Worm (Caenorhabditis elegans) whole organism, L1 larva: Measurements from ENCODE around the gene F10C2.4.
A peak's percentile ranks its signal among the peaks of the same experiment; 100 is the strongest.

Experiments
- C04F5.9 ChIP-seq: sonication (generic microtip); optimal IDR thresholded peaks from 2 replicates; lab custom pipeline; 2016; ENCODE audit warnings: missing genetic modification characterization, missing compliant biosample characterization
- C16A3.4 ChIP-seq: fragments of 150-350 bp; optimal IDR thresholded peaks from 2 replicates; lab custom pipeline; 2014; ENCODE audit warnings: missing biosample characterization, missing genetic modification characterization
- F16B12.6 ChIP-seq: fragments of 150-350 bp; optimal IDR thresholded peaks from 2 replicates; lab custom pipeline; 2014; ENCODE audit warnings: missing biosample characterization, missing genetic modification characterization
- ama-1 ChIP-seq: fragments of 150-350 bp; optimal IDR thresholded peaks from 2 replicates; lab custom pipeline; 2014
- blmp-1 ChIP-seq: fragments of 150-350 bp; optimal IDR thresholded peaks from 2 replicates; lab custom pipeline; 2014; ENCODE audit warnings: missing biosample characterization, missing genetic modification characterization
- ceh-82 ChIP-seq, 3 experiments: fragments of 150-350 bp in 1 of 3; sonication (generic microtip) in 2 of 3; optimal IDR thresholded peaks; 2 replicates each; lab custom pipeline; 2014 to 2017; ENCODE audit warnings: missing biosample characterization in 3 of 3, missing genetic modification characterization in 3 of 3
- ceh-90 ChIP-seq: sonication (generic microtip); optimal IDR thresholded peaks from 2 replicates; lab custom pipeline; 2016; ENCODE audit warnings: missing genetic modification characterization, missing compliant biosample characterization
- dpl-1 ChIP-seq, 3 experiments: fragments of 150-350 bp in 2 of 3; sonication (generic microtip) in 1 of 3; optimal IDR thresholded peaks; 2 replicates each; lab custom pipeline; 2014 to 2017; ENCODE audit warnings: missing biosample characterization in 3 of 3, missing genetic modification characterization in 3 of 3, missing genetic modification reagents in 3 of 3
- dsc-1 ChIP-seq: sonication (generic microtip); optimal IDR thresholded peaks from 2 replicates; lab custom pipeline; 2016; ENCODE audit warnings: mild to moderate bottlenecking, missing genetic modification characterization, missing compliant biosample characterization
- efl-1 ChIP-seq, 4 experiments: fragments of 150-350 bp; optimal IDR thresholded peaks in 3 of 4; peaks in 1 of 4; 1 replicate in 1 of 4; 2 replicates in 3 of 4; lab custom pipeline; 2014; ENCODE audit warnings: missing biosample characterization in 2 of 4, missing genetic modification characterization in 2 of 4, missing genetic modification reagents in 2 of 4
- efl-3 ChIP-seq: fragments of 200-800 bp; sonication (Bioruptor generic); optimal IDR thresholded peaks from 2 replicates; lab custom pipeline; 2018; ENCODE audit warnings: mild to moderate bottlenecking, missing genetic modification characterization, missing compliant biosample characterization
- ets-5 ChIP-seq: fragments of 200-800 bp; sonication (Bioruptor generic); IDR thresholded peaks from 2 replicates; pipeline ENCODE4 v1.3.6; 2022; ENCODE audit warnings: missing genetic modification characterization, missing compliant biosample characterization
- fkh-10 ChIP-seq: sonication (generic microtip); optimal IDR thresholded peaks from 2 replicates; lab custom pipeline; 2017; ENCODE audit warnings: missing biosample characterization, missing genetic modification reagents, missing genetic modification characterization
- fos-1 ChIP-seq: fragments of 150-350 bp; optimal IDR thresholded peaks from 2 replicates; lab custom pipeline; 2014; ENCODE audit warnings: missing biosample characterization, missing genetic modification characterization
- hpl-2 ChIP-seq: fragments of 150-350 bp; optimal IDR thresholded peaks from 2 replicates; lab custom pipeline; 2014; ENCODE audit warnings: missing biosample characterization, missing genetic modification reagents, missing genetic modification characterization
- irx-1 ChIP-seq: sonication (generic microtip); optimal IDR thresholded peaks from 2 replicates; lab custom pipeline; 2016; ENCODE audit warnings: missing genetic modification characterization, missing compliant biosample characterization
- jun-1 ChIP-seq: fragments of 150-350 bp; optimal IDR thresholded peaks from 2 replicates; lab custom pipeline; 2014; ENCODE audit warnings: missing biosample characterization, missing genetic modification reagents, missing genetic modification characterization
- lin-14 ChIP-seq: fragments of 200-800 bp; sonication (Bioruptor generic); optimal IDR thresholded peaks from 2 replicates; lab custom pipeline; 2018; ENCODE audit warnings: mild to moderate bottlenecking, missing genetic modification characterization, moderate library complexity, missing compliant biosample characterization
- lin-15B ChIP-seq: fragments of 150-350 bp; sonication (generic microtip); optimal IDR thresholded peaks from 3 replicates; lab custom pipeline; 2014; ENCODE audit warnings: missing biosample characterization, missing genetic modification characterization
- lin-35 ChIP-seq, 2 experiments: fragments of 150-350 bp; optimal IDR thresholded peaks; 2 replicates each; lab custom pipeline; 2014; ENCODE audit warnings: missing biosample characterization in 2 of 2, missing genetic modification characterization in 2 of 2, missing genetic modification reagents in 2 of 2
- lir-3 ChIP-seq: sonication (generic microtip); optimal IDR thresholded peaks from 2 replicates; lab custom pipeline; 2016; ENCODE audit warnings: mild to moderate bottlenecking, missing genetic modification characterization, moderate library complexity, missing compliant biosample characterization; ENCODE audit not compliant: poor library complexity
- lsy-2 ChIP-seq, 2 experiments: fragments of 150-350 bp; optimal IDR thresholded peaks; 2 replicates each; lab custom pipeline; 2014; ENCODE audit warnings: missing biosample characterization in 2 of 2, missing genetic modification characterization in 2 of 2
- mep-1 ChIP-seq: fragments of 150-350 bp; optimal IDR thresholded peaks from 2 replicates; lab custom pipeline; 2014; ENCODE audit warnings: missing biosample characterization, missing genetic modification characterization
- nhr-19 ChIP-seq: fragments of 200-800 bp; sonication (Bioruptor generic); conservative IDR thresholded peaks from 2 replicates; pipeline ENCODE4 v1.3.6; 2022; ENCODE audit warnings: missing genetic modification characterization, missing compliant biosample characterization
- nhr-237 ChIP-seq: fragments of 150-350 bp; optimal IDR thresholded peaks from 2 replicates; lab custom pipeline; 2014; ENCODE audit warnings: missing biosample characterization, missing genetic modification characterization
- nhr-28 ChIP-seq: fragments of 150-350 bp; optimal IDR thresholded peaks from 2 replicates; lab custom pipeline; 2014; ENCODE audit warnings: missing biosample characterization, missing genetic modification characterization
- nhr-47 ChIP-seq: sonication (generic microtip); optimal IDR thresholded peaks from 2 replicates; lab custom pipeline; 2016; ENCODE audit warnings: mild to moderate bottlenecking, missing genetic modification characterization, moderate library complexity, missing compliant biosample characterization
- nhr-71 ChIP-seq: sonication (generic microtip); optimal IDR thresholded peaks from 2 replicates; lab custom pipeline; 2016; ENCODE audit warnings: mild to moderate bottlenecking, missing genetic modification characterization, moderate library complexity, missing compliant biosample characterization
- nhr-76 ChIP-seq: sonication (generic microtip); optimal IDR thresholded peaks from 2 replicates; lab custom pipeline; 2017; ENCODE audit warnings: missing biosample characterization, missing genetic modification characterization
- nhr-85 ChIP-seq: sonication (generic microtip); peaks from one replicate; lab custom pipeline; 2016; ENCODE audit warnings: missing genetic modification characterization, inconsistent platforms, missing compliant biosample characterization
- nhr-90 ChIP-seq: sonication (generic microtip); optimal IDR thresholded peaks from 2 replicates; lab custom pipeline; 2016; ENCODE audit warnings: mild to moderate bottlenecking, missing genetic modification characterization, missing compliant biosample characterization; ENCODE audit not compliant: poor library complexity
- pag-3 ChIP-seq: sonication (generic microtip); optimal IDR thresholded peaks from 2 replicates; lab custom pipeline; 2017; ENCODE audit warnings: missing genetic modification characterization, mild to moderate bottlenecking, missing compliant biosample characterization, antibody characterized with exemption, borderline replicate concordance; ENCODE audit not compliant: insufficient read depth
- pax-3 ChIP-seq: fragments of 200-800 bp; sonication (Bioruptor generic); optimal IDR thresholded peaks from 2 replicates; lab custom pipeline; 2018; ENCODE audit warnings: mild to moderate bottlenecking, missing genetic modification characterization, moderate library complexity, missing compliant biosample characterization
- rnt-1 ChIP-seq: sonication (generic microtip); optimal IDR thresholded peaks from 2 replicates; lab custom pipeline; 2016; ENCODE audit warnings: mild to moderate bottlenecking, missing genetic modification characterization, moderate library complexity, missing compliant biosample characterization
- snpc-4 ChIP-seq: fragments of 150-350 bp; optimal IDR thresholded peaks from 2 replicates; lab custom pipeline; 2014; ENCODE audit warnings: missing biosample characterization, missing genetic modification characterization
- snu-23 ChIP-seq: sonication (generic microtip); optimal IDR thresholded peaks from 2 replicates; lab custom pipeline; 2016; ENCODE audit warnings: missing genetic modification characterization, missing compliant biosample characterization
- sptf-1 ChIP-seq: fragments of 150-350 bp; optimal IDR thresholded peaks from 2 replicates; lab custom pipeline; 2014; ENCODE audit warnings: missing biosample characterization, missing genetic modification characterization
- swsn-7 ChIP-seq: sonication (generic microtip); optimal IDR thresholded peaks from 2 replicates; lab custom pipeline; 2016; ENCODE audit warnings: missing genetic modification characterization, missing compliant biosample characterization
- tbx-2 ChIP-seq: sonication (generic microtip); optimal IDR thresholded peaks from 2 replicates; lab custom pipeline; 2016; ENCODE audit warnings: missing genetic modification characterization, missing compliant biosample characterization
- unc-62 ChIP-seq: fragments of 150-350 bp; optimal IDR thresholded peaks from 2 replicates; lab custom pipeline; 2014; ENCODE audit warnings: missing biosample characterization, missing genetic modification reagents, missing genetic modification characterization
- vab-15 ChIP-seq: sonication (generic microtip); optimal IDR thresholded peaks from 2 replicates; lab custom pipeline; 2017; ENCODE audit warnings: missing genotype, mild to moderate bottlenecking, missing genetic modification characterization, missing compliant biosample characterization
- xbp-1 ChIP-seq: sonication (generic microtip); optimal IDR thresholded peaks from 2 replicates; lab custom pipeline; 2016; ENCODE audit warnings: missing genetic modification characterization, missing compliant biosample characterization
- zag-1 ChIP-seq: fragments of 150-350 bp; optimal IDR thresholded peaks from 2 replicates; lab custom pipeline; 2014; ENCODE audit warnings: missing biosample characterization, missing genetic modification characterization
- zip-4 ChIP-seq: fragments of 200-800 bp; sonication (Bioruptor generic); optimal IDR thresholded peaks from 2 replicates; lab custom pipeline; 2018; ENCODE audit warnings: mild to moderate bottlenecking, missing genetic modification characterization, moderate library complexity, missing compliant biosample characterization
- ztf-11 ChIP-seq, 2 experiments: sonication (generic microtip); optimal IDR thresholded peaks; 2 replicates each; lab custom pipeline; 2016 to 2017; ENCODE audit warnings: missing genetic modification characterization in 2 of 2, missing biosample characterization in 1 of 2, missing compliant biosample characterization in 1 of 2

F10C2.4 gene

DNA sequence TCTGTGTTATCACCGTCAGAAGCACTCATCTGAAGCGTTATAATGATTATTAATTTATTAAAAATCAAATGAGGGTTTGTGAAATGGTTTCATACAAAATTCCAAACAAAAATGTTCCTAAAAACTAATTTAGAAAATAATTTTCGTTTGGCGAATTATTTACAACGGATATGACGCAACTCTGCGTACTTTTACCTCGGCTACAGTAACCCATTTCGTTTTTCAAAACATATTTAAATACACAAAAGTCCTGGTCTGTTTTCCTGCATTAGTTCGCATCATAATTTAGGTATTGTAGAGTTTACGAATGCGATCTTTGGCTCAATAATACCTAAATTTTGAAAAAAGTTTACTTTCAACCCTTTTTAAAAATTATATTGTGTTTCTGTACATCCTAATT, 18.4 kb downstream of the F10C2.4 start, which contains the start of gene R07B7.2:
R07B7.2 (minus strand) TSS at position 35 of the 400 bp plus-strand sequence.
- TF ChIP-seq ceh-90, result no peak
- TF ChIP-seq nhr-19 (GFP tag; lab: Robert Waterston, UW), result no peak
- no peak for TF ChIP-seq ama-1 (lab: Kevin White, UChicago)
- TF ChIP-seq lin-15B (tag; lab: Kevin White, UChicago), result no peak
- no peak for TF ChIP-seq swsn-7 (tag; lab: Kevin White, UChicago)
- TF ChIP-seq C04F5.9 (tag; lab: Kevin White, UChicago), result no peak
- no peak for TF ChIP-seq hpl-2 (GFP tag; lab: Kevin White, UChicago)
- no peak for TF ChIP-seq nhr-85 (tag; lab: Kevin White, UChicago)
- TF ChIP-seq nhr-76 (tag; lab: Kevin White, UChicago), result no peak
- no peak for TF ChIP-seq zag-1 (tag; lab: Kevin White, UChicago)
- no peak for TF ChIP-seq nhr-47
- no peak for TF ChIP-seq nhr-28
- TF ChIP-seq tbx-2, result no peak
- TF ChIP-seq vab-15, result no peak
- no peak for TF ChIP-seq dsc-1 (tag; lab: Kevin White, UChicago)
- TF ChIP-seq ztf-11 (tag; optimal IDR thresholded peaks at IDR 0.05; lab: Kevin White, UChicago), result no peak

DNA sequence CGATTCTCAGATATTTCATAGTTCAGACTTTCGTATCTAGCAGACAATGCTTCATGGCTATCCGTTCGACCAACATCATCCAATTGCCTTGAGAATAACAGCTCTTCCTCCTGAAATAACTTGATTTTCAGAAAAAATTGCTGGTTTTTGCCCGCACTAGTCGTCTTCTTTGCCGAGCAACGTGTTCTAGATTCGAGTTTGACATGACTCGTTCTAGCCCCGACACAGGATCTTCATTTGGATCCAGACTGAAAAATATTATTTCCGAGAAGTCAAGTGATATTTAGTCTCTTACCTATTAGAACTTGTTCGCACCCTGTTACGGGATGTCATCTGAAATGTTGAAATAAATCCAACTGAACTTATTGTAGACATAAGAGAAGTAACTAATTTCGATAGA, 21.7 kb downstream of the F10C2.4 start, which contains the start of gene clh-6:
clh-6 (minus strand) TSS at position 333 of the 400 bp plus-strand sequence.
- TF ChIP-seq ama-1 (lab: Kevin White, UChicago) (peak; percentile 51), pax-3 (tag; lab: Kevin White, UChicago) (peak; percentile 22), zip-4 (GFP tag; lab: Kevin White, UChicago) (no peak), nhr-71 (tag; lab: Kevin White, UChicago) (no peak), lsy-2 (tag; optimal IDR thresholded peaks at IDR 0.05; lab: Kevin White, UChicago) (no peak), efl-1 (optimal IDR thresholded peaks at IDR 0.05; lab: Kevin White, UChicago) (no peak), efl-1 (GFP tag; optimal IDR thresholded peaks at IDR 0.05 in 1 of 2; lab: Kevin White, UChicago) (peak in 1 of 2 experiments; percentile 64)

DNA sequence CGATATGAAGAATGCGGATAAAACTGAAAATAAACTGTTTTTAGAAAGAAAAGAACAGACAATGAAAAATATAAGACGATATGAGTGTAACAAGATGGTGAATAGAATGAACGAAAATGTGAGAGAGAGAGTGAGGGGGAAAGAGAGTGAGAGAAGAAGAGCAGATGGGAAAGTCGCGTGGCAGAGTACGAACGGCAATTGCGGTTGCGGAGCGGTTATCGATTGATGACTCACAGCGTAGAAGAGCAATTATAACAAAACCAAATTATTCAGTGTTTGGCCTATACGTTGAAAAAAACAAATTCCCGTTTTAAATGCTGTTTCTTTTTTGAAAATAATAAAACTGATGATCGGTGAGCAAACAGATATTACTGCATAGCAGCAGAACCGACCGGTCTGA, 24.0 kb downstream of the F10C2.4 start, which contains the start of gene pqn-53:
pqn-53 (minus strand) TSS at position 23 of the 400 bp plus-strand sequence.
- TF ChIP-seq sptf-1 (no peak), rnt-1 (peak; percentile 50), pag-3 (tag; lab: Kevin White, UChicago) (peak; percentile 30), lsy-2 (tag; optimal IDR thresholded peaks at IDR 0.05; lab: Kevin White, UChicago) (peak in 1 of 2 experiments; percentile 21), efl-3 (no peak), lin-14 (GFP tag; lab: Kevin White, UChicago) (peak; percentile 63), nhr-237 (no peak), nhr-85 (tag; lab: Kevin White, UChicago) (peak; percentile 64), snu-23 (peak; percentile 8), efl-1 (optimal IDR thresholded peaks at IDR 0.05; lab: Kevin White, UChicago) (peak in 1 of 2 experiments; percentile 5), efl-1 (GFP tag; optimal IDR thresholded peaks at IDR 0.05 in 1 of 2; lab: Kevin White, UChicago) (peak; percentile 6 to 71), fos-1 (tag; lab: Kevin White, UChicago) (peak; percentile 18)

DNA sequence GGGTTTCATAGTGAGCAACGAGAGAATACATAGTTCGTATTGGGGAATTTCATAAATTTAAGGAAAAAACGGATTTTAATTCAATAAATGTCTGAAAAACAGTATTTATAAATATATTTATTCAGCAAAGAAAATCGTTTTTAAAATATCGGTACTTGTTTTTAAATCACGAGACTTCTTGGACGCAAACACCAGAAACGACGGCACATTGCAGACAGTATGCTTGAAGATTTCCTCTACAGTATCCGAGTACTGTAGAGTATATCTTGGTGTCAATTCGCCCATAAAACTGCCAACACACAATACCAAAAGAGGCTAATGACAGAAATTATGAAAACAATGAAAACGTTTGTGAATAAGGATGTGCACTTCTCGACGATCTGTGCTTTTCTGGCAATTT, 24.5 kb downstream of the F10C2.4 start:
- TF ChIP-seq efl-1 (optimal IDR thresholded peaks at IDR 0.05; lab: Kevin White, UChicago), result peak; percentile 13 to 42
- peak; percentile 59 to 94 for TF ChIP-seq efl-1 (GFP tag; optimal IDR thresholded peaks at IDR 0.05 in 1 of 2; lab: Kevin White, UChicago)
- peak; percentile 34 for TF ChIP-seq snu-23
- peak; percentile 40 to 60 for TF ChIP-seq lsy-2 (tag; optimal IDR thresholded peaks at IDR 0.05; lab: Kevin White, UChicago)
- peak; percentile 19 for TF ChIP-seq xbp-1 (tag; lab: Kevin White, UChicago)
- TF ChIP-seq lin-35 (GFP tag; optimal IDR thresholded peaks at IDR 0.05; lab: Kevin White, UChicago), result peak; percentile 20 to 57
- TF ChIP-seq ets-5 (GFP tag; lab: Robert Waterston, UW), result no peak
- peak; percentile 14 for TF ChIP-seq nhr-90 (tag; lab: Kevin White, UChicago)
- TF ChIP-seq lir-3, result peak; percentile 1
- TF ChIP-seq mep-1 (tag; lab: Kevin White, UChicago), result peak; percentile 54
- no peak for TF ChIP-seq fkh-10
- TF ChIP-seq F16B12.6 (tag; lab: Kevin White, UChicago), result peak; percentile 82
- no peak for TF ChIP-seq jun-1 (tag; lab: Kevin White, UChicago)
- peak; percentile 25 for TF ChIP-seq nhr-71 (tag; lab: Kevin White, UChicago)
- TF ChIP-seq ceh-82 (tag; optimal IDR thresholded peaks at IDR 0.05; lab: Kevin White, UChicago), result peak in 1 of 3 experiments; percentile 8
- TF ChIP-seq C16A3.4, result peak; percentile 5
- TF ChIP-seq pax-3 (tag; lab: Kevin White, UChicago), result peak; percentile 52
- no peak for TF ChIP-seq unc-62 (GFP tag; lab: Kevin White, UChicago)
- no peak for TF ChIP-seq irx-1
- TF ChIP-seq blmp-1 (tag; lab: Kevin White, UChicago), result peak; percentile 34
- TF ChIP-seq snpc-4 (tag; lab: Kevin White, UChicago), result no peak
- peak; percentile 18 to 53 (median 22) for TF ChIP-seq dpl-1 (GFP tag; optimal IDR thresholded peaks at IDR 0.05; lab: Kevin White, UChicago)
- TF ChIP-seq, all 84 proteins: peak for 15
